Fruit fly (Drosophila melanogaster): ENCODE data around the gene CG15021.

CG15021 gene

dm6 chr3L:4411025-4411873 is 25.3 kb upstream of the CG15021 start (continued):
- TF ChIP-seq sens (GFP tag) = peak; percentile 52
- no peak for TF ChIP-seq exex (tag; optimal IDR thresholded peaks at IDR 0.05)
- no peak for TF ChIP-seq Bgb (GFP tag; IDR thresholded peaks at IDR 0.05; ENCODE audit: partially characterized antibody)
- no peak for TF ChIP-seq tap (tag; optimal IDR thresholded peaks at IDR 0.05)
- no peak for TF ChIP-seq trem (tag; optimal IDR thresholded peaks at IDR 0.05)
- TF ChIP-seq ato (GFP tag; IDR thresholded peaks at IDR 0.05; ENCODE audit: partially characterized antibody) = no peak
- TF ChIP-seq CG13624 (GFP tag; optimal IDR thresholded peaks at IDR 0.05) = peak; percentile 77
- no peak for TF ChIP-seq tgo (GFP tag; IDR thresholded peaks at IDR 0.05)

- TF ChIP-seq CG43689 (GFP tag; IDR thresholded peaks at IDR 0.05) (no peak), sqz (GFP tag; optimal IDR thresholded peaks at IDR 0.05) (peak; percentile 12), bsh (GFP tag; optimal IDR thresholded peaks at IDR 0.05) (no peak), CG5953 (GFP tag; IDR thresholded peaks at IDR 0.05) (no peak), CG6854 (GFP tag; optimal IDR thresholded peaks at IDR 0.05) (no peak), CG3281 (GFP tag; optimal IDR thresholded peaks at IDR 0.05) (no peak), sens (GFP tag) (peak; percentile 73), jing (GFP tag; optimal IDR thresholded peaks at IDR 0.05) (no peak), CG13287 (GFP tag; IDR thresholded peaks at IDR 0.05; ENCODE audit: partially characterized antibody) (0 out of 2 replicates have a peak, but pooled peaks have one; percentile 18), CG15479 (GFP tag; optimal IDR thresholded peaks at IDR 0.05) (no peak), sd (tag; optimal IDR thresholded peaks at IDR 0.05) (peak; percentile 53), inv (GFP tag; IDR thresholded peaks at IDR 0.05; ENCODE audit: partially characterized antibody) (no peak), CG10543 (GFP tag; optimal IDR thresholded peaks at IDR 0.05) (peak; percentile 40), eve (GFP tag; optimal IDR thresholded peaks at IDR 0.05) (peak in 1 of 2 experiments; percentile 43), NfI (GFP tag; optimal IDR thresholded peaks at IDR 0.05) (peak; percentile 5), D (optimal IDR thresholded peaks at IDR 0.05) (no peak), D (GFP tag; optimal IDR thresholded peaks at IDR 0.05) (no peak), cwo (GFP tag; optimal IDR thresholded peaks at IDR 0.05) (peak; percentile 48)
These were observed 24.6 kb upstream of the CG15021 start for dm6 chr3L:4411951-4412350.

dm6 chr3L:4412974-4413373 is 23.5 kb upstream of the CG15021 start:
- TF ChIP-seq trem (tag; optimal IDR thresholded peaks at IDR 0.05) = no peak
- no peak for TF ChIP-seq Dref (GFP tag; IDR thresholded peaks at IDR 0.05)
- no peak for TF ChIP-seq CTCF (GFP tag; optimal IDR thresholded peaks at IDR 0.05)
- TF ChIP-seq CG3995 (GFP tag; optimal IDR thresholded peaks at IDR 0.05) = peak; percentile 10
- TF ChIP-seq CG12236 (GFP tag; optimal IDR thresholded peaks at IDR 0.05) = no peak
- no peak for TF ChIP-seq CG42726 (GFP tag; IDR thresholded peaks at IDR 0.05; ENCODE audit: partially characterized antibody)
- TF ChIP-seq Mad (GFP tag; optimal IDR thresholded peaks at IDR 0.05) = peak; percentile 10
- no peak for TF ChIP-seq CG6854 (GFP tag; optimal IDR thresholded peaks at IDR 0.05)
- TF ChIP-seq CG17328 (GFP tag; IDR thresholded peaks at IDR 0.05) = peak; percentile 69
- TF ChIP-seq CG33557 (GFP tag; optimal IDR thresholded peaks at IDR 0.05) = no peak
- no peak for TF ChIP-seq CG9437 (GFP tag; optimal IDR thresholded peaks at IDR 0.05)
- peak; percentile 29 for TF ChIP-seq CG30431 (GFP tag; optimal IDR thresholded peaks at IDR 0.05)
- no peak for TF ChIP-seq CG6813 (GFP tag; optimal IDR thresholded peaks at IDR 0.05)
- peak; percentile 27 for TF ChIP-seq CG12391 (tag; optimal IDR thresholded peaks at IDR 0.05)
- no peak for TF ChIP-seq D (optimal IDR thresholded peaks at IDR 0.05)
- TF ChIP-seq D (GFP tag; optimal IDR thresholded peaks at IDR 0.05) = no peak
- peak; percentile 47 for TF ChIP-seq zf30C (GFP tag; optimal IDR thresholded peaks at IDR 0.05)
- peak; percentile 70 for TF ChIP-seq H2.0 (GFP tag; IDR thresholded peaks at IDR 0.05)
- no peak for TF ChIP-seq Sin3A (optimal IDR thresholded peaks at IDR 0.05)
- TF ChIP-seq CoRest (tag; optimal IDR thresholded peaks at IDR 0.05) = peak; percentile 27
- TF ChIP-seq odd (GFP tag; optimal IDR thresholded peaks at IDR 0.05) = no peak
- no peak for TF ChIP-seq CG1024 (GFP tag; IDR thresholded peaks at IDR 0.05)
- TF ChIP-seq fd96Cb (tag; optimal IDR thresholded peaks at IDR 0.05) = no peak
- peak; percentile 20 for TF ChIP-seq slou (GFP tag; optimal IDR thresholded peaks at IDR 0.05)
- TF ChIP-seq CG7786 (GFP tag; optimal IDR thresholded peaks at IDR 0.05) = peak; percentile 22
- no peak for TF ChIP-seq CG4730 (GFP tag; IDR thresholded peaks at IDR 0.05)
- TF ChIP-seq pum (GFP tag; optimal IDR thresholded peaks at IDR 0.05) = no peak
